Worm (Caenorhabditis elegans) whole organism, L4/young adult: ENCODE measurements around the gene ttc-7.

Source experiments
- W03F9.2 ChIP-seq: fragments of 150-350 bp; optimal IDR thresholded peaks from 2 replicates; lab custom pipeline; 2014; ENCODE audit warnings: missing biosample characterization, missing genetic modification characterization
- dao-5 ChIP-seq: sonication (generic microtip); optimal IDR thresholded peaks from 2 replicates; lab custom pipeline; 2016; ENCODE audit warnings: missing genotype, missing genetic modification characterization, moderate library complexity, missing compliant biosample characterization
- him-1 ChIP-seq: sonication (generic microtip); optimal IDR thresholded peaks from 2 replicates; lab custom pipeline; 2016; ENCODE audit warnings: missing genotype, missing genetic modification reagents, missing genetic modification characterization, missing compliant biosample characterization

- TF ChIP-seq dao-5 (no peak), W03F9.2 (tag; lab: Kevin White, UChicago) (peak; percentile 58), him-1 (tag; lab: Kevin White, UChicago) (peak; percentile 79)
Observed at ce11 chrIII:1925048-1925537, 64.9 kb downstream of the ttc-7 start.
